Worm (Caenorhabditis elegans) whole organism, late embryonic: ENCODE data around the gene srw-23.

Source experiments
- C08G9.2 ChIP-seq: sonication (generic microtip); optimal IDR thresholded peaks from 2 replicates; lab custom pipeline; 2016; ENCODE audit warnings: mild to moderate bottlenecking, missing genetic modification characterization, moderate library complexity, missing compliant biosample characterization
- K09A11.1 ChIP-seq: sonication (generic microtip); optimal IDR thresholded peaks from 2 replicates; lab custom pipeline; 2017; ENCODE audit warnings: antibody characterized with exemption, mild to moderate bottlenecking, missing genetic modification characterization, missing compliant biosample characterization; ENCODE audit not compliant: insufficient read depth
- T23F11.4 ChIP-seq: fragments of 200-800 bp; sonication (Bioruptor generic); optimal IDR thresholded peaks from 2 replicates; lab custom pipeline; 2018; ENCODE audit warnings: mild to moderate bottlenecking, missing genetic modification characterization, missing compliant biosample characterization
- Y22D7AL.16 ChIP-seq: sonication (generic microtip); optimal IDR thresholded peaks from 2 replicates; lab custom pipeline; 2016; ENCODE audit warnings: missing genetic modification characterization, missing compliant biosample characterization
- ahr-1 ChIP-seq: sonication (generic microtip); optimal IDR thresholded peaks from 2 replicates; lab custom pipeline; 2016; ENCODE audit warnings: missing genetic modification characterization, missing compliant biosample characterization
- ama-1 ChIP-seq: fragments of 150-350 bp; optimal IDR thresholded peaks from 2 replicates; lab custom pipeline; 2014
- ceh-14 ChIP-seq: sonication (generic microtip); optimal IDR thresholded peaks from 2 replicates; lab custom pipeline; 2016; ENCODE audit warnings: missing genotype, missing genetic modification characterization, missing compliant biosample characterization
- ceh-19 ChIP-seq: fragments of 200-800 bp; sonication (Bioruptor generic); optimal IDR thresholded peaks from 2 replicates; lab custom pipeline; 2018; ENCODE audit warnings: mild to moderate bottlenecking, missing genetic modification characterization, missing compliant biosample characterization
- ceh-24 ChIP-seq: sonication (generic microtip); optimal IDR thresholded peaks from 2 replicates; lab custom pipeline; 2016; ENCODE audit warnings: mild to moderate bottlenecking, missing genetic modification characterization, missing compliant biosample characterization
- ceh-31 ChIP-seq: sonication (generic microtip); optimal IDR thresholded peaks from 2 replicates; lab custom pipeline; 2016; ENCODE audit warnings: missing genetic modification characterization, missing compliant biosample characterization
- ceh-45 ChIP-seq: fragments of 200-800 bp; sonication (Bioruptor generic); IDR thresholded peaks from 2 replicates; pipeline ENCODE4 v1.3.6; 2022; ENCODE audit warnings: missing genetic modification reagents, missing genetic modification characterization, missing compliant biosample characterization
- ceh-48 ChIP-seq: sonication (generic microtip); optimal IDR thresholded peaks from 2 replicates; lab custom pipeline; 2016; ENCODE audit warnings: missing genetic modification characterization, inconsistent platforms, missing compliant biosample characterization
- dve-1 ChIP-seq: sonication (generic microtip); optimal IDR thresholded peaks from 2 replicates; lab custom pipeline; 2017; ENCODE audit warnings: antibody characterized with exemption, mild to moderate bottlenecking, missing genetic modification characterization, missing compliant biosample characterization
- fax-1 ChIP-seq: sonication (generic microtip); optimal IDR thresholded peaks from 2 replicates; lab custom pipeline; 2016; ENCODE audit warnings: missing genotype, missing genetic modification characterization, missing compliant biosample characterization
- fkh-10 ChIP-seq: fragments of 150-350 bp; optimal IDR thresholded peaks from 2 replicates; lab custom pipeline; 2014; ENCODE audit warnings: missing biosample characterization, missing genetic modification reagents, missing genetic modification characterization
- fkh-6 ChIP-seq: sonication (generic microtip); optimal IDR thresholded peaks from 2 replicates; lab custom pipeline; 2016; ENCODE audit warnings: missing genetic modification characterization, missing compliant biosample characterization
- hlh-30 ChIP-seq: sonication (generic microtip); optimal IDR thresholded peaks from 2 replicates; lab custom pipeline; 2017; ENCODE audit warnings: antibody characterized with exemption, missing genetic modification characterization, missing compliant biosample characterization; ENCODE audit not compliant: insufficient read depth
- nfya-1 ChIP-seq: sonication (generic microtip); optimal IDR thresholded peaks from 2 replicates; lab custom pipeline; 2017; ENCODE audit warnings: missing genetic modification characterization, mild to moderate bottlenecking, missing compliant biosample characterization, antibody characterized with exemption, moderate library complexity
- nhr-11 ChIP-seq: fragments of 150-350 bp; optimal IDR thresholded peaks from 2 replicates; lab custom pipeline; 2014; ENCODE audit warnings: missing biosample characterization, missing genetic modification characterization
- nhr-232 ChIP-seq: sonication (generic microtip); optimal IDR thresholded peaks from 2 replicates; lab custom pipeline; 2016; ENCODE audit warnings: missing genetic modification characterization, missing compliant biosample characterization
- odd-2 ChIP-seq: sonication (generic microtip); optimal IDR thresholded peaks from 2 replicates; lab custom pipeline; 2017; ENCODE audit warnings: antibody characterized with exemption, mild to moderate bottlenecking, missing genetic modification characterization, missing compliant biosample characterization
- pat-9 ChIP-seq: fragments of 200-800 bp; sonication (Bioruptor generic); optimal IDR thresholded peaks from 2 replicates; lab custom pipeline; 2018; ENCODE audit warnings: mild to moderate bottlenecking, missing genetic modification characterization, moderate library complexity, missing compliant biosample characterization
- pax-1 ChIP-seq: fragments of 150-350 bp; optimal IDR thresholded peaks from 2 replicates; lab custom pipeline; 2014; ENCODE audit warnings: missing biosample characterization, missing genetic modification characterization
- pha-2 ChIP-seq: sonication (generic microtip); optimal IDR thresholded peaks from 2 replicates; lab custom pipeline; 2017; ENCODE audit warnings: mild to moderate bottlenecking, missing genetic modification characterization, missing compliant biosample characterization
- rnt-1 ChIP-seq: sonication (generic microtip); optimal IDR thresholded peaks from 2 replicates; lab custom pipeline; 2016; ENCODE audit warnings: missing genetic modification characterization, missing compliant biosample characterization
- sox-2 ChIP-seq: fragments of 200-800 bp; sonication (Bioruptor generic); IDR thresholded peaks from 2 replicates; pipeline ENCODE4 v1.3.6; 2022; ENCODE audit warnings: missing genetic modification reagents, missing genetic modification characterization, missing compliant biosample characterization
- tbx-2 ChIP-seq: sonication (generic microtip); optimal IDR thresholded peaks from 2 replicates; lab custom pipeline; 2016; ENCODE audit warnings: missing genetic modification characterization, missing compliant biosample characterization
- tbx-7 ChIP-seq: sonication (generic microtip); optimal IDR thresholded peaks from 2 replicates; lab custom pipeline; 2016; ENCODE audit warnings: missing genotype, missing genetic modification characterization, missing compliant biosample characterization
- ttx-3 ChIP-seq: sonication (generic microtip); optimal IDR thresholded peaks from 2 replicates; lab custom pipeline; 2016; ENCODE audit warnings: missing genetic modification reagents, missing genetic modification characterization, missing compliant biosample characterization
- unc-3 ChIP-seq, 2 experiments: fragments of 200-800 bp in 1 of 2; sonication (Bioruptor generic) in 1 of 2; sonication (generic microtip) in 1 of 2; conservative IDR thresholded peaks in 1 of 2; optimal IDR thresholded peaks in 1 of 2; 2 replicates each; pipeline versions ENCODE4 v1.3.6 to Lab custom; 2016 to 2022; ENCODE audit warnings: missing compliant biosample characterization in 2 of 2, missing genetic modification characterization in 2 of 2, missing genetic modification reagents in 1 of 2
- unc-55 ChIP-seq: sonication (generic microtip); optimal IDR thresholded peaks from 2 replicates; lab custom pipeline; 2017; ENCODE audit warnings: missing biosample characterization, missing genetic modification reagents, missing genetic modification characterization
- unc-86 ChIP-seq: sonication (generic microtip); optimal IDR thresholded peaks from 2 replicates; lab custom pipeline; 2016; ENCODE audit warnings: missing genetic modification characterization, missing compliant biosample characterization
- zip-5 ChIP-seq: sonication (generic microtip); optimal IDR thresholded peaks from 2 replicates; lab custom pipeline; 2016; ENCODE audit warnings: missing genetic modification characterization, missing compliant biosample characterization
- ztf-16 ChIP-seq: sonication (generic microtip); optimal IDR thresholded peaks from 2 replicates; lab custom pipeline; 2017; ENCODE audit warnings: missing genetic modification characterization, missing compliant biosample characterization

The srw-23 gene

ce11 chrV:16882260-16882918 is 8.6 kb downstream of the srw-23 start, which contains the start of the genes F09C6.11 and F09C6.12:
TSS of gene F09C6.11 (minus strand) at chrV:16882310.
TSS of gene F09C6.12 (plus strand) at chrV:16882868.
- TF ChIP-seq nhr-11 (tag; lab: Kevin White, UChicago) = no peak
- no peak for TF ChIP-seq nhr-232 (tag; lab: Kevin White, UChicago)
- no peak for TF ChIP-seq sox-2

- TF ChIP-seq odd-2 (tag; lab: Kevin White, UChicago) = no peak
- TF ChIP-seq ahr-1 = no peak
- TF ChIP-seq ceh-19 (GFP tag; lab: Kevin White, UChicago) = no peak
Observed at ce11 chrV:16884744-16885143, 11.0 kb downstream of the srw-23 start, which contains the start of gene F09C6.13. TSS of gene F09C6.13 (plus strand) at chrV:16885044.

- TF ChIP-seq C08G9.2 (tag; lab: Kevin White, UChicago) = no peak
- no peak for TF ChIP-seq fkh-6
- no peak for TF ChIP-seq dve-1
- no peak for TF ChIP-seq unc-55
Observed at ce11 chrV:16888788-16889325, 15.1 kb downstream of the srw-23 start, which contains the start of the genes ifas-2 and fbxa-44. TSS of gene ifas-2 (minus strand) at chrV:16888888. TSS of gene fbxa-44 (plus strand) at chrV:16889275.

ce11 chrV:16893440-16893839 is 19.7 kb downstream of the srw-23 start, which contains the start of gene F09C6.15:
TSS of gene F09C6.15 (plus strand) at chrV:16893740.
- TF ChIP-seq ceh-48 (tag; lab: Kevin White, UChicago) (no peak), fax-1 (tag; lab: Kevin White, UChicago) (no peak), pat-9 (tag; lab: Kevin White, UChicago) (no peak), ceh-24 (tag; lab: Kevin White, UChicago) (no peak)
- TF ChIP-seq, all 69 proteins: peak for 0

- TF ChIP-seq unc-3 (GFP tag; conservative IDR thresholded peaks at IDR 0.05; lab: Robert Waterston, UW) (no peak), unc-3 (tag; optimal IDR thresholded peaks at IDR 0.05; lab: Kevin White, UChicago) (no peak), nhr-232 (tag; lab: Kevin White, UChicago) (no peak), pax-1 (tag; lab: Kevin White, UChicago) (no peak), fkh-10 (GFP tag; lab: Kevin White, UChicago) (no peak), ama-1 (lab: Kevin White, UChicago) (no peak), Y22D7AL.16 (tag; lab: Kevin White, UChicago) (no peak), ttx-3 (tag; lab: Kevin White, UChicago) (no peak), zip-5 (no peak), fax-1 (tag; lab: Kevin White, UChicago) (no peak), T23F11.4 (GFP tag; lab: Kevin White, UChicago) (no peak), K09A11.1 (no peak), nhr-11 (tag; lab: Kevin White, UChicago) (no peak)
Observed at ce11 chrV:16899355-16899754, 25.6 kb downstream of the srw-23 start, which contains the start of gene fbxa-45. TSS of gene fbxa-45 (minus strand) at chrV:16899455.

ce11 chrV:16902726-16903125 is 29.0 kb downstream of the srw-23 start, which contains the start of gene srd-68:
TSS of gene srd-68 (minus strand) at chrV:16902826.
- TF ChIP-seq rnt-1 (tag; lab: Kevin White, UChicago) (no peak), unc-86 (tag; lab: Kevin White, UChicago) (no peak), fax-1 (tag; lab: Kevin White, UChicago) (no peak), sox-2 (no peak), pha-2 (tag; lab: Kevin White, UChicago) (no peak), odd-2 (tag; lab: Kevin White, UChicago) (no peak), ceh-45 (GFP tag; lab: Robert Waterston, UW) (no peak), nfya-1 (tag; lab: Kevin White, UChicago) (no peak), hlh-30 (tag; lab: Kevin White, UChicago) (no peak), ceh-19 (GFP tag; lab: Kevin White, UChicago) (no peak), tbx-2 (tag; lab: Kevin White, UChicago) (no peak), ztf-16 (tag; lab: Kevin White, UChicago) (no peak), unc-3 (GFP tag; conservative IDR thresholded peaks at IDR 0.05; lab: Robert Waterston, UW) (no peak), unc-3 (tag; optimal IDR thresholded peaks at IDR 0.05; lab: Kevin White, UChicago) (no peak), tbx-7 (tag; lab: Kevin White, UChicago) (no peak), C08G9.2 (tag; lab: Kevin White, UChicago) (no peak), ceh-31 (tag; lab: Kevin White, UChicago) (no peak), pat-9 (tag; lab: Kevin White, UChicago) (no peak), ceh-14 (no peak)
